Fruit fly (Drosophila melanogaster) whole organism, embryonic: Measurements from ENCODE around the gene CG31431.

Source experiments
- CG6813 ChIP-seq: fragments of 200-800 bp; sonication (Bioruptor generic); optimal IDR thresholded peaks from 2 replicates; lab custom pipeline; 2017; ENCODE audit warnings: missing biosample characterization, missing genetic modification characterization, mild to moderate bottlenecking, moderate library complexity, missing genetic modification reagents
- CG8359 ChIP-seq: fragments of 200-800 bp; sonication (Bioruptor generic); optimal IDR thresholded peaks from 2 replicates; lab custom pipeline; 2017; ENCODE audit warnings: missing biosample characterization, mild to moderate bottlenecking, missing genetic modification characterization, borderline replicate concordance
- CTCF ChIP-seq: fragments of 200-800 bp; sonication (Bioruptor generic); optimal IDR thresholded peaks from 2 replicates; lab custom pipeline; 2017; ENCODE audit warnings: missing biosample characterization, mild to moderate bottlenecking, missing genetic modification characterization, moderate library complexity
- Scr ChIP-seq: fragments of 200-800 bp; sonication (Bioruptor generic); IDR thresholded peaks from 2 replicates; pipeline ENCODE4 v1.3.6; 2022; ENCODE audit warnings: missing biosample characterization, missing genetic modification characterization; ENCODE audit not compliant: partially characterized antibody
- sim ChIP-seq: fragments of 200-800 bp; sonication (Bioruptor generic); IDR thresholded peaks from 2 replicates; pipeline ENCODE4 v1.3.6; 2022; ENCODE audit warnings: missing biosample characterization, missing genetic modification characterization
- tx ChIP-seq: fragments of 200-800 bp; sonication (Bioruptor generic); optimal IDR thresholded peaks from 2 replicates; lab custom pipeline; 2016; ENCODE audit warnings: missing biosample characterization, missing genetic modification characterization

DNA sequence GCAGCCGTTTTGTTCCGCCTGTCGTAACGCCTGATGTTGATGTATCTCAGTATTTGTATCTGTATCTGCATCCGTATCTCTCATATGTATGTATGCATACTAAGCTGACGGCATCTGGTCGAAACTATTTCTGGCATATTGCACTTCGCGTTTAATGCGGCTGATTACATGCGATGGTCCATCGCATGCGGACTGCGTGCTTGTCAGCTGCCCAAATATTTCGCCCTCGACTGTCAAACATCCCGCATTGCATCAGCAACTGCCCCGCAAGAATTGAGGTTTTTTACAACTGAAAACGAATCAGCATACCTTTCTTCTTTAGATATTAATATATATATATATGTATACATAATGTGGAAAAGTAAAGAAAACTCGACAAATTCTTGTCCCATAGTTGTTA, 7.6 kb upstream of the CG31431 start:
- no peak for TF ChIP-seq CTCF (GFP tag; lab: Kevin White, UChicago)
- TF ChIP-seq CG6813 = no peak
- no peak for TF ChIP-seq tx (GFP tag; lab: Kevin White, UChicago)
- no peak for TF ChIP-seq sim
- TF ChIP-seq Scr (GFP tag; lab: Robert Waterston, UW) = no peak
- no peak for TF ChIP-seq CG8359 (GFP tag; lab: Kevin White, UChicago)
